Worm (Caenorhabditis elegans) whole organism, early embryonic: ENCODE results near the gene atz-1.

Experiments used
- B0310.2 ChIP-seq: sonication (generic microtip); optimal IDR thresholded peaks from 2 replicates; lab custom pipeline; 2016; ENCODE audit warnings: mild to moderate bottlenecking, missing genetic modification characterization, missing compliant biosample characterization
- aly-1 ChIP-seq: sonication (generic microtip); optimal IDR thresholded peaks from 2 replicates; lab custom pipeline; 2016; ENCODE audit warnings: missing genetic modification characterization, missing compliant biosample characterization
- ama-1 ChIP-seq: fragments of 150-350 bp; optimal IDR thresholded peaks from 2 replicates; lab custom pipeline; 2014
- ceh-13 ChIP-seq: fragments of 200-800 bp; sonication (Bioruptor generic); optimal IDR thresholded peaks from 2 replicates; lab custom pipeline; 2018; ENCODE audit warnings: mild to moderate bottlenecking, missing genetic modification characterization, missing compliant biosample characterization
- ceh-36 ChIP-seq: sonication (generic microtip); optimal IDR thresholded peaks from 2 replicates; lab custom pipeline; 2016; ENCODE audit warnings: missing genetic modification characterization, inconsistent platforms, missing compliant biosample characterization
- hmg-4 ChIP-seq: fragments of 200-800 bp; sonication (Bioruptor generic); optimal IDR thresholded peaks from 2 replicates; lab custom pipeline; 2018; ENCODE audit warnings: mild to moderate bottlenecking, missing genetic modification characterization, missing compliant biosample characterization
- scrt-1 ChIP-seq: fragments of 200-800 bp; sonication (Bioruptor generic); IDR thresholded peaks from 2 replicates; pipeline ENCODE4 v1.3.6; 2022; ENCODE audit warnings: missing genetic modification characterization, missing compliant biosample characterization
- tbx-11 ChIP-seq: fragments of 200-800 bp; sonication (Bioruptor generic); IDR thresholded peaks from 2 replicates; pipeline ENCODE4 v1.3.6; 2022; ENCODE audit warnings: missing genetic modification characterization, missing compliant biosample characterization

- TF ChIP-seq scrt-1 (GFP tag; lab: Robert Waterston, UW) (no peak), ceh-13 (GFP tag; lab: Kevin White, UChicago) (no peak), ceh-36 (tag; lab: Kevin White, UChicago) (no peak), ama-1 (lab: Kevin White, UChicago) (no peak), tbx-11 (GFP tag; lab: Robert Waterston, UW) (no peak), B0310.2 (tag; lab: Kevin White, UChicago) (no peak), hmg-4 (GFP tag; lab: Kevin White, UChicago) (no peak), aly-1 (tag; lab: Kevin White, UChicago) (no peak)
Measured at ce11 chrIV:12419291-12419690, 43.4 kb upstream of the atz-1 start.
